Worm (Caenorhabditis elegans) whole organism, L2 larva: ENCODE results near the gene T15B7.8.
A peak's percentile ranks its signal among the peaks of the same experiment; 100 is the strongest.

Experiments used
- F13H6.1 ChIP-seq: sonication (generic microtip); optimal IDR thresholded peaks from 2 replicates; lab custom pipeline; 2016; ENCODE audit warnings: missing genetic modification characterization, missing compliant biosample characterization
- R02D3.7 ChIP-seq: fragments of 150-350 bp; optimal IDR thresholded peaks from 2 replicates; lab custom pipeline; 2014; ENCODE audit warnings: missing biosample characterization, missing genetic modification characterization
- Y55F3AM.14 ChIP-seq: fragments of 200-800 bp; sonication (Bioruptor generic); optimal IDR thresholded peaks from 2 replicates; lab custom pipeline; 2018; ENCODE audit warnings: mild to moderate bottlenecking, missing genetic modification characterization, missing compliant biosample characterization
- ZK546.5 ChIP-seq: sonication (generic microtip); optimal IDR thresholded peaks from 2 replicates; lab custom pipeline; 2017; ENCODE audit warnings: missing biosample characterization, missing genetic modification characterization
- alr-1 ChIP-seq: fragments of 150-350 bp; optimal IDR thresholded peaks from 2 replicates; lab custom pipeline; 2014; ENCODE audit warnings: missing biosample characterization, missing genetic modification characterization
- aly-2 ChIP-seq: fragments of 150-350 bp; optimal IDR thresholded peaks from 2 replicates; lab custom pipeline; 2014; ENCODE audit warnings: missing biosample characterization, missing genetic modification characterization
- ama-1 ChIP-seq: fragments of 150-350 bp; optimal IDR thresholded peaks from 2 replicates; lab custom pipeline; 2018; ENCODE audit warnings: inconsistent platforms
- ceh-16 ChIP-seq: fragments of 150-350 bp; optimal IDR thresholded peaks from 2 replicates; lab custom pipeline; 2014; ENCODE audit warnings: missing biosample characterization, missing genetic modification characterization
- ceh-82 ChIP-seq: fragments of 150-350 bp; optimal IDR thresholded peaks from 2 replicates; lab custom pipeline; 2014; ENCODE audit warnings: missing biosample characterization, missing genetic modification characterization
- crh-2 ChIP-seq: sonication (generic microtip); optimal IDR thresholded peaks from 2 replicates; lab custom pipeline; 2017; ENCODE audit warnings: missing biosample characterization, missing genetic modification characterization
- elt-1 ChIP-seq: fragments of 150-350 bp; optimal IDR thresholded peaks from 2 replicates; lab custom pipeline; 2014; ENCODE audit warnings: missing biosample characterization, missing genetic modification characterization
- elt-3 ChIP-seq: sonication (generic microtip); optimal IDR thresholded peaks from 2 replicates; lab custom pipeline; 2017; ENCODE audit warnings: missing biosample characterization, missing genetic modification characterization
- fos-1 ChIP-seq: fragments of 150-350 bp; optimal IDR thresholded peaks from 2 replicates; lab custom pipeline; 2014; ENCODE audit warnings: missing biosample characterization, missing genetic modification characterization
- gmeb-1 ChIP-seq: fragments of 150-350 bp; optimal IDR thresholded peaks from 2 replicates; lab custom pipeline; 2014; ENCODE audit warnings: missing biosample characterization, missing genetic modification characterization
- lin-13 ChIP-seq: fragments of 150-350 bp; optimal IDR thresholded peaks from 2 replicates; lab custom pipeline; 2014; ENCODE audit warnings: missing biosample characterization, missing genetic modification reagents, missing genetic modification characterization
- lin-39 ChIP-seq: fragments of 150-350 bp; optimal IDR thresholded peaks from 2 replicates; lab custom pipeline; 2014; ENCODE audit warnings: missing biosample characterization, missing genetic modification reagents, missing genetic modification characterization
- lsy-2 ChIP-seq, 2 experiments: fragments of 150-350 bp in 1 of 2; sonication (generic microtip) in 1 of 2; optimal IDR thresholded peaks; 2 replicates each; lab custom pipeline; 2014 to 2017; ENCODE audit warnings: missing biosample characterization in 2 of 2, missing genetic modification characterization in 2 of 2
- mdl-1 ChIP-seq, 2 experiments: fragments of 150-350 bp in 1 of 2; sonication (generic microtip) in 1 of 2; optimal IDR thresholded peaks; 2 replicates each; lab custom pipeline; 2017; ENCODE audit warnings: missing biosample characterization in 2 of 2, missing genetic modification characterization in 2 of 2
- nhr-12 ChIP-seq: fragments of 150-350 bp; optimal IDR thresholded peaks from 2 replicates; lab custom pipeline; 2014; ENCODE audit warnings: missing biosample characterization, missing genetic modification characterization
- nhr-129 ChIP-seq: fragments of 150-350 bp; optimal IDR thresholded peaks from 2 replicates; lab custom pipeline; 2014; ENCODE audit warnings: missing biosample characterization, missing genetic modification characterization
- nhr-25 ChIP-seq: fragments of 150-350 bp; sonication (generic microtip); optimal IDR thresholded peaks from 3 replicates; lab custom pipeline; 2014; ENCODE audit warnings: missing biosample characterization, missing genetic modification characterization
- nhr-6 ChIP-seq: fragments of 150-350 bp; optimal IDR thresholded peaks from 2 replicates; lab custom pipeline; 2014; ENCODE audit warnings: missing biosample characterization, missing genetic modification characterization
- nhr-77 ChIP-seq: fragments of 150-350 bp; optimal IDR thresholded peaks from 2 replicates; lab custom pipeline; 2014; ENCODE audit warnings: missing biosample characterization, missing genetic modification characterization
- peb-1 ChIP-seq: fragments of 150-350 bp; optimal IDR thresholded peaks from 2 replicates; lab custom pipeline; 2014; ENCODE audit warnings: missing biosample characterization, missing genetic modification characterization
- skn-1 ChIP-seq: sonication (generic microtip); optimal IDR thresholded peaks from 2 replicates; lab custom pipeline; 2017; ENCODE audit warnings: missing biosample characterization, missing genetic modification characterization
- snpc-4 ChIP-seq: fragments of 150-350 bp; optimal IDR thresholded peaks from 2 replicates; lab custom pipeline; 2014; ENCODE audit warnings: missing biosample characterization, missing genetic modification characterization
- unc-39 ChIP-seq: fragments of 150-350 bp; optimal IDR thresholded peaks from 2 replicates; lab custom pipeline; 2014; ENCODE audit warnings: missing biosample characterization, missing genetic modification characterization
- unc-55 ChIP-seq: fragments of 150-350 bp; sonication (generic microtip); optimal IDR thresholded peaks from 3 replicates; lab custom pipeline; 2014; ENCODE audit warnings: missing biosample characterization, missing genetic modification reagents, missing genetic modification characterization
- unc-62 ChIP-seq: fragments of 150-350 bp; optimal IDR thresholded peaks from 2 replicates; lab custom pipeline; 2014; ENCODE audit warnings: missing biosample characterization, missing genetic modification reagents, missing genetic modification characterization
- zag-1 ChIP-seq: fragments of 150-350 bp; optimal IDR thresholded peaks from 2 replicates; lab custom pipeline; 2014; ENCODE audit warnings: missing biosample characterization, missing genetic modification characterization
- ztf-1 ChIP-seq: fragments of 200-800 bp; sonication (Bioruptor generic); conservative IDR thresholded peaks from 2 replicates; pipeline ENCODE4 v1.3.6; 2022; ENCODE audit warnings: missing genetic modification characterization, missing compliant biosample characterization
- ztf-4 ChIP-seq: fragments of 150-350 bp; optimal IDR thresholded peaks from 2 replicates; lab custom pipeline; 2014; ENCODE audit warnings: missing biosample characterization, missing genetic modification characterization

The T15B7.8 gene

ce11 chrV:6808962-6809361 is 12.6 kb upstream of the T15B7.8 start, which contains the start of gene dmsr-16:
Gene dmsr-16, minus strand, starts transcription at chrV:6809062.
- no peak for TF ChIP-seq ztf-4 (tag; lab: Kevin White, UChicago)
- TF ChIP-seq nhr-129, result no peak
- no peak for TF ChIP-seq mdl-1 (tag; optimal IDR thresholded peaks at IDR 0.05; lab: Kevin White, UChicago)
- no peak for TF ChIP-seq gmeb-1
- TF ChIP-seq nhr-77 (tag; lab: Kevin White, UChicago), result no peak
- no peak for TF ChIP-seq Y55F3AM.14 (GFP tag; lab: Kevin White, UChicago)
- TF ChIP-seq peb-1, result no peak
- no peak for TF ChIP-seq nhr-6
- TF ChIP-seq ceh-82 (tag; lab: Kevin White, UChicago), result no peak
- no peak for TF ChIP-seq skn-1 (tag; lab: Kevin White, UChicago)
- no peak for TF ChIP-seq ama-1 (lab: Kevin White, UChicago)
- TF ChIP-seq lin-13 (GFP tag; lab: Kevin White, UChicago), result no peak
- TF ChIP-seq ceh-16 (tag; lab: Kevin White, UChicago), result no peak

- TF ChIP-seq aly-2 (no peak), fos-1 (tag; lab: Kevin White, UChicago) (peak; percentile 93)
- TF ChIP-seq, all 48 proteins: peak for 1
Observed at ce11 chrV:6810091-6810490, 11.5 kb upstream of the T15B7.8 start.

- TF ChIP-seq alr-1 (tag; lab: Kevin White, UChicago) (no peak), mdl-1 (tag; optimal IDR thresholded peaks at IDR 0.05; lab: Kevin White, UChicago) (no peak), fos-1 (tag; lab: Kevin White, UChicago) (peak; percentile 91)
Observed at ce11 chrV:6811863-6812262, 9.7 kb upstream of the T15B7.8 start.

ce11 chrV:6813862-6814261 is 7.7 kb upstream of the T15B7.8 start:
- TF ChIP-seq elt-3 (tag; lab: Kevin White, UChicago) (no peak), alr-1 (tag; lab: Kevin White, UChicago) (no peak), nhr-12 (tag; lab: Kevin White, UChicago) (no peak), Y55F3AM.14 (GFP tag; lab: Kevin White, UChicago) (no peak)
- TF ChIP-seq, all 48 proteins: peak for 0

ce11 chrV:6817184-6817583 is 4.4 kb upstream of the T15B7.8 start, which contains the start of gene dmsr-14:
Gene dmsr-14, minus strand, starts transcription at chrV:6817284.
- TF ChIP-seq lsy-2 (tag; optimal IDR thresholded peaks at IDR 0.05; lab: Kevin White, UChicago), result no peak
- TF ChIP-seq nhr-25 (tag; lab: Kevin White, UChicago), result no peak
- TF ChIP-seq aly-2, result no peak
- no peak for TF ChIP-seq ztf-1
- TF ChIP-seq Y55F3AM.14 (GFP tag; lab: Kevin White, UChicago), result no peak
- TF ChIP-seq gmeb-1, result no peak
- TF ChIP-seq peb-1, result no peak
- no peak for TF ChIP-seq ceh-16 (tag; lab: Kevin White, UChicago)
- TF ChIP-seq nhr-12 (tag; lab: Kevin White, UChicago), result no peak
- no peak for TF ChIP-seq ztf-4 (tag; lab: Kevin White, UChicago)
- no peak for TF ChIP-seq snpc-4 (tag; lab: Kevin White, UChicago)
- no peak for TF ChIP-seq ceh-82 (tag; lab: Kevin White, UChicago)
- TF ChIP-seq nhr-129, result no peak
- no peak for TF ChIP-seq R02D3.7 (tag; lab: Kevin White, UChicago)
- TF ChIP-seq fos-1 (tag; lab: Kevin White, UChicago), result no peak
- no peak for TF ChIP-seq crh-2 (tag; lab: Kevin White, UChicago)
- TF ChIP-seq zag-1 (tag; lab: Kevin White, UChicago), result no peak
- no peak for TF ChIP-seq unc-62

ce11 chrV:6819812-6820211 is 1.8 kb upstream of the T15B7.8 start, which contains the start of gene dmsr-13:
Gene dmsr-13, minus strand, starts transcription at chrV:6819912.
- TF ChIP-seq lsy-2 (tag; optimal IDR thresholded peaks at IDR 0.05; lab: Kevin White, UChicago) (no peak), lin-13 (GFP tag; lab: Kevin White, UChicago) (no peak), nhr-129 (no peak), crh-2 (tag; lab: Kevin White, UChicago) (no peak), ZK546.5 (no peak), gmeb-1 (no peak), mdl-1 (tag; optimal IDR thresholded peaks at IDR 0.05; lab: Kevin White, UChicago) (no peak), elt-1 (tag; lab: Kevin White, UChicago) (no peak), ceh-82 (tag; lab: Kevin White, UChicago) (no peak), F13H6.1 (tag; lab: Kevin White, UChicago) (no peak), ztf-1 (no peak), aly-2 (no peak), unc-39 (no peak), nhr-77 (tag; lab: Kevin White, UChicago) (no peak), unc-55 (GFP tag; lab: Kevin White, UChicago) (no peak), lin-39 (tag; lab: Kevin White, UChicago) (no peak)
